Worm (Caenorhabditis elegans): ENCODE data around the gene ZK632.2.

DNA sequence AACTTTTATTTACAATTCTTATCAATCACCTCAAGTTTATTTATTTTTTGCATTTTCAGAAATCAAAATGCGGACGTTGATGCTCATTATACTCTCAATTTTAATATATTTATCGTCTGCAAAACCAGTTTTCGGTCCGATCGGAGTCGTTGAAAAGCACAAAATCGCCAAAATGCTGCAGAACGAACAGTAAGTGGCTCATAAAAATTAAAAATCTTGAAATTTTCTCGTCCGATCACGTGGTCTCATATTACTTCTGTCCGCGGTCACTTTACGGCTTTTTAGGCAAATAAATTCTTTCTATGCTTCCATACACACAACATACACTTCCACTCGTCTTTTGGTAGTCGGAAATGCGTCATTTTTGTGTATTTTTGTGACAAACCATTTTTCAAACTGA lies 44.8 kb downstream of the ZK632.2 start, which contains the start of gene K11H3.5:
- TF ChIP-seq ama-1 (optimal IDR thresholded peaks at IDR 0.05) (no peak), ztf-16 (tag; optimal IDR thresholded peaks at IDR 0.05) (no peak), odd-2 (tag; optimal IDR thresholded peaks at IDR 0.05) (no peak), ceh-22 (tag; optimal IDR thresholded peaks at IDR 0.05) (no peak), rnt-1 (tag; optimal IDR thresholded peaks at IDR 0.05) (no peak), T23F11.4 (GFP tag; optimal IDR thresholded peaks at IDR 0.05) (no peak), C08G9.2 (tag; optimal IDR thresholded peaks at IDR 0.05) (no peak), nhr-11 (tag; optimal IDR thresholded peaks at IDR 0.05) (no peak), lim-6 (tag; optimal IDR thresholded peaks at IDR 0.05) (no peak), tbx-2 (tag; optimal IDR thresholded peaks at IDR 0.05) (no peak), ttx-3 (tag; optimal IDR thresholded peaks at IDR 0.05) (no peak), mec-3 (tag; optimal IDR thresholded peaks at IDR 0.05; ENCODE audit: borderline replicate concordance) (no peak), eyg-1 (tag; optimal IDR thresholded peaks at IDR 0.05) (no peak)
